Fruit fly (Drosophila melanogaster) whole organism, embryonic: ENCODE data around the gene CG12194.
A peak's percentile ranks its signal among the peaks of the same experiment; 100 is the strongest.

ENCODE experiments used
- Adf1 ChIP-seq: fragments of 200-800 bp; sonication (Bioruptor generic); IDR thresholded peaks from 2 replicates; pipeline ENCODE4 v1.3.6; 2022; ENCODE audit warnings: missing biosample characterization, missing genetic modification characterization
- CG10274 ChIP-seq: fragments of 200-800 bp; sonication (Bioruptor generic); optimal IDR thresholded peaks from 3 replicates; lab custom pipeline; 2017; ENCODE audit warnings: missing biosample characterization, mild to moderate bottlenecking, missing genetic modification characterization
- CG10431 ChIP-seq: fragments of 200-800 bp; sonication (Bioruptor generic); optimal IDR thresholded peaks from 3 replicates; lab custom pipeline; 2018; ENCODE audit warnings: missing biosample characterization, mild to moderate bottlenecking, missing genetic modification characterization
- CG10462 ChIP-seq: fragments of 200-800 bp; sonication (Bioruptor generic); optimal IDR thresholded peaks from 2 replicates; lab custom pipeline; 2016; ENCODE audit warnings: missing biosample characterization, missing genetic modification characterization
- CG13123 ChIP-seq: fragments of 200-800 bp; sonication (Bioruptor generic); optimal IDR thresholded peaks from 2 replicates; lab custom pipeline; 2016; ENCODE audit warnings: missing biosample characterization, missing genetic modification characterization
- CG15269 ChIP-seq: fragments of 200-800 bp; sonication (Bioruptor generic); optimal IDR thresholded peaks from 2 replicates; lab custom pipeline; 2018; ENCODE audit warnings: missing biosample characterization, mild to moderate bottlenecking, missing genetic modification characterization, moderate library complexity
- CG15479 ChIP-seq: fragments of 200-800 bp; sonication (Bioruptor generic); optimal IDR thresholded peaks from 3 replicates; lab custom pipeline; 2019; ENCODE audit warnings: missing biosample characterization, mild to moderate bottlenecking, missing genetic modification characterization, moderate library complexity
- CG16813 ChIP-seq: fragments of 200-800 bp; sonication (Bioruptor generic); IDR thresholded peaks from 3 replicates; pipeline ENCODE4 v1.3.6; 2022; ENCODE audit warnings: missing biosample characterization, missing genetic modification characterization; ENCODE audit not compliant: partially characterized antibody
- CG17186 ChIP-seq: fragments of 200-800 bp; sonication (Bioruptor generic); optimal IDR thresholded peaks from 3 replicates; lab custom pipeline; 2017; ENCODE audit warnings: missing biosample characterization, missing genetic modification reagents, missing genetic modification characterization
- CG2129 ChIP-seq: fragments of 200-800 bp; sonication (Bioruptor generic); IDR thresholded peaks from 2 replicates; pipeline ENCODE4 v1.3.6; 2022; ENCODE audit warnings: missing biosample characterization, missing genetic modification characterization; ENCODE audit not compliant: partially characterized antibody
- CG31388 ChIP-seq: fragments of 200-800 bp; sonication (Bioruptor generic); optimal IDR thresholded peaks from 2 replicates; lab custom pipeline; 2016; ENCODE audit warnings: missing biosample characterization, missing genetic modification characterization
- CG34376 ChIP-seq: fragments of 200-800 bp; sonication (Bioruptor generic); optimal IDR thresholded peaks from 2 replicates; lab custom pipeline; 2018; ENCODE audit warnings: missing biosample characterization, mild to moderate bottlenecking, missing genetic modification characterization
- CG34422 ChIP-seq: fragments of 200-800 bp; sonication (Bioruptor generic); IDR thresholded peaks from 3 replicates; pipeline ENCODE4 v1.3.6; 2022; ENCODE audit warnings: missing biosample characterization, missing genetic modification characterization
- CG7786 ChIP-seq: fragments of 200-800 bp; sonication (Bioruptor generic); optimal IDR thresholded peaks from 2 replicates; lab custom pipeline; 2016; ENCODE audit warnings: missing biosample characterization, missing genetic modification characterization
- CG8281 ChIP-seq: fragments of 200-800 bp; sonication (Bioruptor generic); optimal IDR thresholded peaks from 2 replicates; lab custom pipeline; 2018; ENCODE audit warnings: missing biosample characterization, mild to moderate bottlenecking, missing genetic modification characterization, moderate library complexity
- CG8944 ChIP-seq: fragments of 200-800 bp; sonication (Bioruptor generic); optimal IDR thresholded peaks from 3 replicates; lab custom pipeline; 2016; ENCODE audit warnings: missing biosample characterization, missing genetic modification characterization
- CG9215 ChIP-seq: fragments of 200-800 bp; sonication (Bioruptor generic); IDR thresholded peaks from 2 replicates; pipeline ENCODE4 v1.3.6; 2022; ENCODE audit warnings: missing biosample characterization, missing genetic modification characterization
- CG9437 ChIP-seq: fragments of 200-800 bp; sonication (Bioruptor generic); optimal IDR thresholded peaks from 2 replicates; lab custom pipeline; 2018; ENCODE audit warnings: missing biosample characterization, mild to moderate bottlenecking, missing genetic modification characterization
- CG9932 ChIP-seq: fragments of 200-800 bp; sonication (Bioruptor generic); IDR thresholded peaks from 2 replicates; pipeline ENCODE4 v1.3.6; 2022; ENCODE audit warnings: missing biosample characterization, missing genetic modification characterization
- CHES-1-like ChIP-seq: fragments of 200-800 bp; sonication (Bioruptor generic); optimal IDR thresholded peaks from 2 replicates; lab custom pipeline; 2016; ENCODE audit warnings: missing biosample characterization, missing genetic modification characterization
- Chrac-16 ChIP-seq: fragments of 200-800 bp; sonication (Bioruptor generic); optimal IDR thresholded peaks from 3 replicates; lab custom pipeline; 2016; ENCODE audit warnings: missing biosample characterization, missing genetic modification characterization
- Med ChIP-seq: fragments of 200-800 bp; sonication (Bioruptor generic); peaks from one replicate; lab custom pipeline; 2016; ENCODE audit warnings: missing biosample characterization, missing genetic modification characterization, mild to moderate bottlenecking, inconsistent platforms, moderate library complexity
- Nf-YC ChIP-seq: fragments of 200-800 bp; optimal IDR thresholded peaks from 3 replicates; lab custom pipeline; 2019; ENCODE audit warnings: missing biosample characterization, mild to moderate bottlenecking, missing genetic modification characterization, moderate library complexity
- NfI ChIP-seq: fragments of 200-800 bp; sonication (Bioruptor generic); optimal IDR thresholded peaks from 3 replicates; lab custom pipeline; 2018; ENCODE audit warnings: missing biosample characterization, mild to moderate bottlenecking, missing genetic modification characterization, moderate library complexity
- Tbp ChIP-seq: fragments of >200 bp; optimal IDR thresholded peaks from 2 replicates; lab custom pipeline; 2018; ENCODE audit warnings: missing biosample characterization, missing genetic modification characterization
- ac ChIP-seq: fragments of 200-800 bp; sonication (Bioruptor generic); optimal IDR thresholded peaks from 3 replicates; lab custom pipeline; 2017; ENCODE audit warnings: missing biosample characterization, mild to moderate bottlenecking, missing genetic modification characterization
- aop ChIP-seq: fragments of 200-800 bp; sonication (Bioruptor generic); IDR thresholded peaks from 2 replicates; pipeline ENCODE4 v1.3.6; 2022; ENCODE audit warnings: missing biosample characterization, missing genetic modification characterization
- chn ChIP-seq: fragments of 200-800 bp; sonication (Bioruptor generic); optimal IDR thresholded peaks from 2 replicates; lab custom pipeline; 2016; ENCODE audit warnings: missing biosample characterization, missing genetic modification characterization
- dmrt11E ChIP-seq: fragments of 200-800 bp; sonication (Bioruptor generic); optimal IDR thresholded peaks from 3 replicates; lab custom pipeline; 2018; ENCODE audit warnings: missing biosample characterization, mild to moderate bottlenecking, missing genetic modification characterization, moderate library complexity
- gcm2 ChIP-seq: fragments of 200-800 bp; sonication (Bioruptor generic); optimal IDR thresholded peaks from 2 replicates; lab custom pipeline; 2016; ENCODE audit warnings: missing biosample characterization, missing genetic modification characterization
- gsb-n ChIP-seq: fragments of 200-800 bp; sonication (Bioruptor generic); optimal IDR thresholded peaks from 3 replicates; lab custom pipeline; 2018; ENCODE audit warnings: missing biosample characterization, mild to moderate bottlenecking, missing genetic modification characterization
- gt ChIP-seq: fragments of 200-800 bp; sonication (Bioruptor generic); IDR thresholded peaks from 2 replicates; pipeline ENCODE4 v1.3.6; 2022; ENCODE audit warnings: missing biosample characterization, missing genetic modification characterization
- hkb ChIP-seq, 2 experiments: fragments of 200-800 bp in 1 of 2; fragments of >200 bp in 1 of 2; sonication (Bioruptor generic) in 1 of 2; IDR thresholded peaks in 1 of 2; optimal IDR thresholded peaks in 1 of 2; 2 replicates each; pipeline versions ENCODE4 v1.3.6 to Lab custom; 2017 to 2022; ENCODE audit warnings: missing biosample characterization in 1 of 2, missing genetic modification characterization in 1 of 2
- kah ChIP-seq: fragments of 200-800 bp; sonication (Bioruptor generic); optimal IDR thresholded peaks from 2 replicates; lab custom pipeline; 2018; ENCODE audit warnings: missing biosample characterization, mild to moderate bottlenecking, missing genetic modification characterization
- mld ChIP-seq: fragments of 200-800 bp; sonication (Bioruptor generic); IDR thresholded peaks from 3 replicates; pipeline ENCODE4 v1.3.6; 2022; ENCODE audit warnings: missing biosample characterization, missing genetic modification characterization; ENCODE audit not compliant: partially characterized antibody
- pb ChIP-seq: fragments of 200-800 bp; sonication (Bioruptor generic); optimal IDR thresholded peaks from 3 replicates; lab custom pipeline; 2016; ENCODE audit warnings: missing biosample characterization, missing genetic modification characterization
- pnt ChIP-seq: fragments of 200-800 bp; sonication (Bioruptor generic); optimal IDR thresholded peaks from 3 replicates; lab custom pipeline; 2016; ENCODE audit warnings: missing biosample characterization, missing genetic modification characterization
- prd ChIP-seq, 3 experiments: fragments of >200 bp in 2 of 3; fragments of 200-800 bp in 1 of 3; sonication (Bioruptor generic) in 1 of 3; optimal IDR thresholded peaks in 2 of 3; IDR thresholded peaks in 1 of 3; 2 replicates in 2 of 3; 3 replicates in 1 of 3; pipeline versions ENCODE4 v1.3.6 to Lab custom; 2017 to 2022; ENCODE audit warnings: missing biosample characterization in 1 of 3, missing genetic modification characterization in 1 of 3
- scrt ChIP-seq: fragments of 200-800 bp; sonication (Bioruptor generic); optimal IDR thresholded peaks from 2 replicates; lab custom pipeline; 2018; ENCODE audit warnings: missing biosample characterization, mild to moderate bottlenecking, missing genetic modification characterization, moderate library complexity
- stwl ChIP-seq: fragments of 200-800 bp; sonication (Bioruptor generic); optimal IDR thresholded peaks from 3 replicates; lab custom pipeline; 2018; ENCODE audit warnings: missing biosample characterization, mild to moderate bottlenecking, missing genetic modification characterization, moderate library complexity
- tgo ChIP-seq: fragments of 200-800 bp; sonication (Bioruptor generic); IDR thresholded peaks from 3 replicates; pipeline ENCODE4 v1.3.6; 2022; ENCODE audit warnings: missing biosample characterization, missing genetic modification characterization
- tll ChIP-seq, 2 experiments: fragments of 200-800 bp in 1 of 2; fragments of >200 bp in 1 of 2; sonication (Bioruptor generic) in 1 of 2; optimal IDR thresholded peaks; 2 replicates each; lab custom pipeline; 2017 to 2019; ENCODE audit warnings: missing biosample characterization in 2 of 2, missing genetic modification characterization in 2 of 2, mild to moderate bottlenecking in 1 of 2, moderate library complexity in 1 of 2
- tna ChIP-seq: fragments of 200-800 bp; sonication (Bioruptor generic); IDR thresholded peaks from 2 replicates; pipeline ENCODE4 v1.3.6; 2022; ENCODE audit warnings: missing biosample characterization, missing genetic modification characterization; ENCODE audit not compliant: partially characterized antibody
- ttk ChIP-seq: fragments of 200-800 bp; sonication (Bioruptor generic); IDR thresholded peaks from 2 replicates; pipeline ENCODE4 v2.1.2; 2022; ENCODE audit warnings: missing biosample characterization, missing genetic modification characterization
- vnd ChIP-seq: fragments of 200-800 bp; sonication (Bioruptor generic); IDR thresholded peaks from 3 replicates; pipeline ENCODE4 v1.3.6; 2022; ENCODE audit warnings: missing biosample characterization, missing genetic modification characterization; ENCODE audit not compliant: partially characterized antibody
- wek ChIP-seq: fragments of 200-800 bp; sonication (Bioruptor generic); optimal IDR thresholded peaks from 3 replicates; lab custom pipeline; 2018; ENCODE audit warnings: missing biosample characterization, mild to moderate bottlenecking, missing genetic modification characterization, moderate library complexity
- zf30C ChIP-seq: fragments of 200-800 bp; sonication (Bioruptor generic); optimal IDR thresholded peaks from 3 replicates; lab custom pipeline; 2018; ENCODE audit warnings: missing biosample characterization, mild to moderate bottlenecking, missing genetic modification characterization
- zfh1 ChIP-seq: fragments of 200-800 bp; sonication (Bioruptor generic); IDR thresholded peaks from 3 replicates; pipeline ENCODE4 v1.3.6; 2022; ENCODE audit warnings: missing biosample characterization, missing genetic modification characterization

The CG12194 gene

DNA sequence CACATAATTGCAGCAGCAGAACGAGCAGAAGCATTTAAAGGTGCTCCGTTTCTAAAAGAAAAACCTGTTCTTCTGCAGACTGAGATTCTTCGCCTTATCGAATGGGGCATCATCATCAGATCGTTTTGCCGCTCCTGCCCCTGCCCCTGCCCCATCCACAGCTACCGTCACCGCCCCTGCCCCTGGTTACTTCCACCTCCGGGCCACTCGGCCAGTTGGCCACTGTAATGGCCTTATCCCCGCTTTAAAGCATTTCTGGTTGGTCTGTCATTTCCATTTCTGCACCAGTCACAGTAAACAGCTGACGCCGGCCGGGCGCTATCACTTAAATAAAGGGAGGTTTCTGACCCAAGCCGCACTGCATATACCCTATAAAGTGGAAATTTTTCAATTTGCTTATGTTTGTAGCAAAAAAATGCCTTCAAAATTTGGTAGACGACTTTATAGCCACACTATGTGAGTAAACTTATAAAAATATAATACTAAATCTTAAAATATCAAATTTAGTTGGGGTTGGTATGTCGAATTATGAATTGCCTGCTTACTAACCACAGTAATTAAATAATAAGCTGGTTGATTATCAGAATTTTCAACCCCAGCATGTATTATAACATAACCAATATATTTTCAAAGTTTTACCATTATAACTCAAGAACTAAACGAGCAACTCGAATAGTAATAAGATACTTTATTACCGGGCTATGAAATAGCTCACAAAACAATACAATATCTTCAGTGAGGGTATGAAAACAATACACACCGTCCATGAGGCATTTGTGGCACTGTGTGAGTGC, 27.3 kb upstream of the CG12194 start (continued):
- TF ChIP-seq CG10274 (GFP tag; lab: Kevin White, UChicago) = peak; percentile 52
- TF ChIP-seq stwl (tag; lab: Kevin White, UChicago) = no peak
- TF ChIP-seq CG8944 (GFP tag; lab: Kevin White, UChicago) = no peak
- no peak for TF ChIP-seq CG2129
- TF ChIP-seq pnt (GFP tag; lab: Kevin White, UChicago) = no peak
- no peak for TF ChIP-seq scrt (GFP tag; lab: Kevin White, UChicago)
- TF ChIP-seq Med (GFP tag; lab: Kevin White, UChicago) = peak; percentile 51
- TF ChIP-seq CHES-1-like = peak; percentile 15
- TF ChIP-seq tgo (GFP tag; lab: Robert Waterston, UW) = peak; percentile 50; the same call in 2 of the 3 replicates
- TF ChIP-seq CG34422 (GFP tag; lab: Robert Waterston, UW) = no peak
- TF ChIP-seq CG13123 (GFP tag; lab: Kevin White, UChicago) = no peak
- no peak for TF ChIP-seq zf30C (GFP tag; lab: Kevin White, UChicago)
- no peak for TF ChIP-seq CG31388 (GFP tag; lab: Kevin White, UChicago)
- no peak for TF ChIP-seq gt (GFP tag; lab: Robert Waterston, UW)
- peak; percentile 36 for TF ChIP-seq ac
- TF ChIP-seq dmrt11E (tag; lab: Kevin White, UChicago) = peak; percentile 71
- no peak for TF ChIP-seq tll (GFP tag; optimal IDR thresholded peaks at IDR 0.05; lab: Kevin White, UChicago)
- TF ChIP-seq ttk (GFP tag; lab: Robert Waterston, UW) = peak; percentile 61
- TF ChIP-seq CG9932 = no peak; the same call in 1 of the 2 replicates
- peak; percentile 29 for TF ChIP-seq chn
- TF ChIP-seq CG17186 (GFP tag; lab: Kevin White, UChicago) = no peak
- no peak for TF ChIP-seq CG15479 (GFP tag; lab: Kevin White, UChicago)
- no peak for TF ChIP-seq Tbp
- peak; percentile 2 for TF ChIP-seq pb (GFP tag; lab: Kevin White, UChicago)
- no peak for TF ChIP-seq prd (optimal IDR thresholded peaks at IDR 0.05; lab: Kevin White, UChicago)
- no peak; the same call in 2 of the 3 replicates for TF ChIP-seq prd (GFP tag; IDR thresholded peaks at IDR 0.05; lab: Robert Waterston, UW)
- peak; percentile 16 for TF ChIP-seq gsb-n (tag; lab: Kevin White, UChicago)
- TF ChIP-seq CG34376 (GFP tag; lab: Kevin White, UChicago) = no peak
- TF ChIP-seq hkb (optimal IDR thresholded peaks at IDR 0.05; lab: Kevin White, UChicago) = no peak
- peak; percentile 46 for TF ChIP-seq hkb (GFP tag; IDR thresholded peaks at IDR 0.05; lab: Robert Waterston, UW)
- TF ChIP-seq mld (GFP tag; lab: Robert Waterston, UW) = no peak
- no peak for TF ChIP-seq wek
- no peak for TF ChIP-seq aop (GFP tag; lab: Robert Waterston, UW)
- TF ChIP-seq zfh1 (GFP tag; lab: Robert Waterston, UW) = no peak
- 0 out of 2 replicates have a peak, but pooled peaks have one; percentile 21 for TF ChIP-seq CG9215 (GFP tag; lab: Robert Waterston, UW)
- peak; percentile 68 for TF ChIP-seq NfI (GFP tag; lab: Kevin White, UChicago)
- TF ChIP-seq vnd (GFP tag; lab: Robert Waterston, UW) = no peak
- TF ChIP-seq tna (GFP tag; lab: Robert Waterston, UW) = no peak
- TF ChIP-seq Chrac-16 (GFP tag; lab: Kevin White, UChicago) = peak; percentile 75
- peak; percentile 68 for TF ChIP-seq CG15269 (tag; lab: Kevin White, UChicago)
- peak; percentile 37 for TF ChIP-seq CG10462 (GFP tag; lab: Kevin White, UChicago)
- peak; percentile 86 for TF ChIP-seq CG9437 (GFP tag; lab: Kevin White, UChicago)
- peak; percentile 27 for TF ChIP-seq CG7786 (GFP tag; lab: Kevin White, UChicago)
- no peak for TF ChIP-seq Nf-YC
- no peak for TF ChIP-seq Adf1 (GFP tag; lab: Robert Waterston, UW)
- TF ChIP-seq CG10431 (GFP tag; lab: Kevin White, UChicago) = peak; percentile 56
- no peak for TF ChIP-seq gcm2
- no peak for TF ChIP-seq kah (GFP tag; lab: Kevin White, UChicago)
- peak; percentile 47 for TF ChIP-seq CG8281 (tag; lab: Kevin White, UChicago)
- no peak for TF ChIP-seq CG16813 (GFP tag; lab: Robert Waterston, UW)
